Fruit fly (Drosophila melanogaster): Measurements from ENCODE around the gene Hipk.

Gene Hipk

dm6 chr3L:524246-524645 lies 18.6 kb upstream of the Hipk start:
- no peak for TF ChIP-seq Sin3A (optimal IDR thresholded peaks at IDR 0.05)
- TF ChIP-seq h (optimal IDR thresholded peaks at IDR 0.05), result no peak
- no peak for TF ChIP-seq psq (optimal IDR thresholded peaks at IDR 0.05)
- TF ChIP-seq ttk (optimal IDR thresholded peaks at IDR 0.05), result no peak
- no peak for TF ChIP-seq Myc (optimal IDR thresholded peaks at IDR 0.05)
- no peak for TF ChIP-seq insv (optimal IDR thresholded peaks at IDR 0.05)

dm6 chr3L:528037-528436 lies 14.8 kb upstream of the Hipk start, which contains the start of gene CG34269:
TSS of gene CG34269 (plus strand) at chr3L:528337.
- TF ChIP-seq insv (optimal IDR thresholded peaks at IDR 0.05) (no peak), Sin3A (optimal IDR thresholded peaks at IDR 0.05) (no peak), ttk (optimal IDR thresholded peaks at IDR 0.05) (no peak), psq (optimal IDR thresholded peaks at IDR 0.05) (no peak), Myc (optimal IDR thresholded peaks at IDR 0.05) (no peak), h (optimal IDR thresholded peaks at IDR 0.05) (no peak)

dm6 chr3L:530813-531212 lies 12.0 kb upstream of the Hipk start:
- no peak for TF ChIP-seq h (optimal IDR thresholded peaks at IDR 0.05)
- no peak for TF ChIP-seq Sin3A (optimal IDR thresholded peaks at IDR 0.05)
- no peak for TF ChIP-seq Myc (optimal IDR thresholded peaks at IDR 0.05)

- TF ChIP-seq insv (optimal IDR thresholded peaks at IDR 0.05) (no peak), ttk (optimal IDR thresholded peaks at IDR 0.05) (no peak), h (optimal IDR thresholded peaks at IDR 0.05) (no peak), Myc (optimal IDR thresholded peaks at IDR 0.05) (no peak), psq (optimal IDR thresholded peaks at IDR 0.05) (no peak), Sin3A (optimal IDR thresholded peaks at IDR 0.05) (no peak)
Observed at dm6 chr3L:531280-531853, 11.5 kb upstream of the Hipk start.

dm6 chr3L:533807-534206 lies 9.1 kb upstream of the Hipk start:
- TF ChIP-seq psq (optimal IDR thresholded peaks at IDR 0.05) (no peak), h (optimal IDR thresholded peaks at IDR 0.05) (no peak), ttk (optimal IDR thresholded peaks at IDR 0.05) (no peak), Sin3A (optimal IDR thresholded peaks at IDR 0.05) (no peak), insv (optimal IDR thresholded peaks at IDR 0.05) (no peak), Myc (optimal IDR thresholded peaks at IDR 0.05) (no peak)

dm6 chr3L:536104-536503 lies 6.8 kb upstream of the Hipk start:
- TF ChIP-seq psq (optimal IDR thresholded peaks at IDR 0.05) (no peak), insv (optimal IDR thresholded peaks at IDR 0.05) (no peak), Myc (optimal IDR thresholded peaks at IDR 0.05) (no peak), ttk (optimal IDR thresholded peaks at IDR 0.05) (no peak), Sin3A (optimal IDR thresholded peaks at IDR 0.05) (no peak), h (optimal IDR thresholded peaks at IDR 0.05) (no peak)

- TF ChIP-seq insv (optimal IDR thresholded peaks at IDR 0.05) (no peak), Sin3A (optimal IDR thresholded peaks at IDR 0.05) (no peak), h (optimal IDR thresholded peaks at IDR 0.05) (no peak), Myc (optimal IDR thresholded peaks at IDR 0.05) (no peak), psq (optimal IDR thresholded peaks at IDR 0.05) (no peak), ttk (optimal IDR thresholded peaks at IDR 0.05) (no peak)
Observed at dm6 chr3L:539383-540088, 3.3 kb upstream of the Hipk start.

dm6 chr3L:540089-540407 lies 2.8 kb upstream of the Hipk start:
- TF ChIP-seq Myc (optimal IDR thresholded peaks at IDR 0.05) (no peak), h (optimal IDR thresholded peaks at IDR 0.05) (no peak), insv (optimal IDR thresholded peaks at IDR 0.05) (no peak), Sin3A (optimal IDR thresholded peaks at IDR 0.05) (no peak), ttk (optimal IDR thresholded peaks at IDR 0.05) (no peak), psq (optimal IDR thresholded peaks at IDR 0.05) (no peak)

- peak; percentile 82 for TF ChIP-seq psq (optimal IDR thresholded peaks at IDR 0.05)
- no peak for TF ChIP-seq ttk (optimal IDR thresholded peaks at IDR 0.05)
Observed at dm6 chr3L:540432-540973, 2.4 kb upstream of the Hipk start, which contains the start of the genes klar and BORCS6. TSS of gene klar (minus strand) at chr3L:540614. TSS of gene BORCS6 (plus strand) at chr3L:540851.

- TF ChIP-seq Sin3A (optimal IDR thresholded peaks at IDR 0.05), result no peak
- TF ChIP-seq psq (optimal IDR thresholded peaks at IDR 0.05), result no peak
- no peak for TF ChIP-seq ttk (optimal IDR thresholded peaks at IDR 0.05)
- no peak for TF ChIP-seq insv (optimal IDR thresholded peaks at IDR 0.05)
- no peak for TF ChIP-seq Myc (optimal IDR thresholded peaks at IDR 0.05)
- no peak for TF ChIP-seq h (optimal IDR thresholded peaks at IDR 0.05)
Observed at dm6 chr3L:544203-544602, 1.3 kb downstream of the Hipk start.

dm6 chr3L:545512-546161 lies 2.8 kb downstream of the Hipk start:
- TF ChIP-seq psq (optimal IDR thresholded peaks at IDR 0.05) (no peak), Sin3A (optimal IDR thresholded peaks at IDR 0.05) (no peak)

dm6 chr3L:546819-547441 lies 4.1 kb downstream of the Hipk start:
- TF ChIP-seq ttk (optimal IDR thresholded peaks at IDR 0.05) (no peak), Myc (optimal IDR thresholded peaks at IDR 0.05) (no peak)

Measured in Kc167 (cell line).